Worm (Caenorhabditis elegans): ENCODE results near the gene Y62E10A.23.

- TF ChIP-seq tbx-2 (tag; optimal IDR thresholded peaks at IDR 0.05) (no peak), ceh-6 (GFP tag; optimal IDR thresholded peaks at IDR 0.05) (no peak), unc-3 (GFP tag; conservative IDR thresholded peaks at IDR 0.05) (no peak), unc-3 (tag; optimal IDR thresholded peaks at IDR 0.05) (no peak), ztf-16 (tag; optimal IDR thresholded peaks at IDR 0.05) (no peak), ttx-3 (tag; optimal IDR thresholded peaks at IDR 0.05) (no peak)
Observed at ce11 chrIV:13370235-13370739, 15.8 kb upstream of the Y62E10A.23 start, which contains the start of the genes rla-2, popl-7 and Y62E10A.24.
